Fruit fly (Drosophila melanogaster): Measurements from ENCODE around the gene CG6136.

DNA sequence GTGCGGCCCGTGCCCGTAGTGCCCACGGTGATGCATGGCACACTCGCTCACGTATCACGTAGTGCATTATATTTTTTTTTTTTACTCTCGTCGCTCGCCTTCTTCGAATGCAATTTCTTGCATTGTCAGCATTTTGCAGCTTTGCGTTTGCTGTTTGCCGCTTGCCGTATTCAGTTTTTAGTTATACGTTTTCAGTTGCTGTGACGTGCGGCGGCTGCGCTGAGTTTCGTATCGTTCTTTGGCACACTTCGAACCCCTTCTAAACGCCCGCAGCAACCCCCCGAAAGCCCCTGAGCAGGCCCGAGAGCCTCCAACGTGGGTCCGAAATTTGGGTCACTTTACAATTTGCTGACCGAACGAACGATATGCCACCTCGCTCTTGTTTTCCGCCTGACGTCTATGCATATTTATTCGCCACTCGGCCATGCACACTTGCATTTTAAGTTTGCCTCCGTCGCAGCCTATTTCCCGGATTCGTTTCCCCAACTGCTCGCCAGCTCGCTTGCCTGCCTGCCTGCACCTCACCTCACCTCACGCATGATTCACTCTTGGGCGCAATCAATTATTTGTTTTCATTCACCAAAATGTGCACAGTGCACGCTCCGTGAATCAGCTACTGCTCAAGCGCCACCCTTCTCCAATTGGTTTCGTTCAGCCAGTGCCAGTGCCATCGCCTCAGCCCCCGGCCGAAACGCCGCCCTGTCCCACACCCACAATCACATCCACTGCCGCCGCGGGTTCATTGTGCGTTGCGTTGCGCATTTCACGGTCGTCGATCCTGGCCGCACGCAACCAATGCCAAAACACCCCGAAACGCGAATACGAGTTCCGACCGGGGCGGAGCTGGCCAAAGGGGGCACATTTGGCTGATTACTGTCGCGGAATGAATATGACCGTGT lies 38.9 kb upstream of the CG6136 start:
- TF ChIP-seq CG8478 (optimal IDR thresholded peaks at IDR 0.05), result no peak
- TF ChIP-seq EcR (GFP tag; optimal IDR thresholded peaks at IDR 0.05), result no peak
- TF ChIP-seq pan (optimal IDR thresholded peaks at IDR 0.05), result no peak

All from whole organism.